Worm (Caenorhabditis elegans) whole organism, midembryonic: ENCODE results near the gene srg-45.

ENCODE experiments used
- T22C8.4 ChIP-seq: fragments of 200-800 bp; sonication (Bioruptor generic); IDR thresholded peaks from 2 replicates; pipeline ENCODE4 v1.3.6; 2022; ENCODE audit warnings: missing genetic modification characterization, missing compliant biosample characterization
- cog-1 ChIP-seq: sonication (generic microtip); optimal IDR thresholded peaks from 2 replicates; lab custom pipeline; 2016; ENCODE audit warnings: missing genetic modification characterization, missing compliant biosample characterization
- med-1 ChIP-seq: sonication (generic microtip); optimal IDR thresholded peaks from 2 replicates; lab custom pipeline; 2017; ENCODE audit warnings: missing genetic modification characterization, mild to moderate bottlenecking, missing compliant biosample characterization, antibody characterized with exemption, missing genetic modification reagents; ENCODE audit not compliant: insufficient read depth
- ref-1 ChIP-seq: fragments of 200-800 bp; sonication (Bioruptor generic); conservative IDR thresholded peaks from 2 replicates; pipeline ENCODE4 v1.3.6; 2022; ENCODE audit warnings: missing genetic modification reagents, missing genetic modification characterization, missing compliant biosample characterization
- ztf-23 ChIP-seq: fragments of 200-800 bp; sonication (Bioruptor generic); IDR thresholded peaks from 2 replicates; pipeline ENCODE4 v1.3.6; 2022; ENCODE audit warnings: missing genetic modification reagents, missing genetic modification characterization, missing compliant biosample characterization
- ztf-29 ChIP-seq: fragments of 200-800 bp; sonication (Bioruptor generic); IDR thresholded peaks from 2 replicates; pipeline ENCODE4 v1.3.6; 2022; ENCODE audit warnings: missing genetic modification reagents, missing genetic modification characterization, missing compliant biosample characterization

- TF ChIP-seq T22C8.4 (peak; percentile 100), ref-1 (peak; percentile 100), ztf-23 (peak; percentile 99), cog-1 (peak; percentile 100), ztf-29 (peak; percentile 100), med-1 (GFP tag; lab: Kevin White, UChicago) (peak; percentile 94)
These were observed 3.7 kb upstream of the srg-45 start for ce11 chrV:12303453-12304077.
